Worm (Caenorhabditis elegans) whole organism, L1 larva: ENCODE data around the gene bas-1.
A peak's percentile ranks its signal among the peaks of the same experiment; 100 is the strongest.

ENCODE experiments used
- C34B4.2 ChIP-seq: sonication (generic microtip); optimal IDR thresholded peaks from 2 replicates; lab custom pipeline; 2017; ENCODE audit warnings: mild to moderate bottlenecking, missing genetic modification characterization, missing compliant biosample characterization
- F16B12.6 ChIP-seq: fragments of 150-350 bp; optimal IDR thresholded peaks from 2 replicates; lab custom pipeline; 2014; ENCODE audit warnings: missing biosample characterization, missing genetic modification characterization
- aly-2 ChIP-seq: fragments of 150-350 bp; optimal IDR thresholded peaks from 2 replicates; lab custom pipeline; 2014; ENCODE audit warnings: missing biosample characterization, missing genetic modification characterization
- ama-1 ChIP-seq: fragments of 150-350 bp; optimal IDR thresholded peaks from 2 replicates; lab custom pipeline; 2014
- ceh-63 ChIP-seq: fragments of 200-800 bp; sonication (Bioruptor generic); optimal IDR thresholded peaks from 2 replicates; lab custom pipeline; 2018; ENCODE audit warnings: mild to moderate bottlenecking, missing genetic modification characterization, missing compliant biosample characterization
- ceh-82 ChIP-seq, 3 experiments: fragments of 150-350 bp in 1 of 3; sonication (generic microtip) in 2 of 3; optimal IDR thresholded peaks; 2 replicates each; lab custom pipeline; 2014 to 2017; ENCODE audit warnings: missing biosample characterization in 3 of 3, missing genetic modification characterization in 3 of 3
- ces-1 ChIP-seq: fragments of 150-350 bp; optimal IDR thresholded peaks from 2 replicates; lab custom pipeline; 2014; ENCODE audit warnings: missing biosample characterization, missing genetic modification reagents, missing genetic modification characterization
- dpl-1 ChIP-seq, 3 experiments: fragments of 150-350 bp in 2 of 3; sonication (generic microtip) in 1 of 3; optimal IDR thresholded peaks; 2 replicates each; lab custom pipeline; 2014 to 2017; ENCODE audit warnings: missing biosample characterization in 3 of 3, missing genetic modification characterization in 3 of 3, missing genetic modification reagents in 3 of 3
- efl-1 ChIP-seq, 4 experiments: fragments of 150-350 bp; optimal IDR thresholded peaks in 3 of 4; peaks in 1 of 4; 1 replicate in 1 of 4; 2 replicates in 3 of 4; lab custom pipeline; 2014; ENCODE audit warnings: missing biosample characterization in 2 of 4, missing genetic modification characterization in 2 of 4, missing genetic modification reagents in 2 of 4
- efl-3 ChIP-seq: fragments of 200-800 bp; sonication (Bioruptor generic); optimal IDR thresholded peaks from 2 replicates; lab custom pipeline; 2018; ENCODE audit warnings: mild to moderate bottlenecking, missing genetic modification characterization, missing compliant biosample characterization
- egl-13 ChIP-seq: sonication (generic microtip); optimal IDR thresholded peaks from 2 replicates; lab custom pipeline; 2016; ENCODE audit warnings: missing genotype, missing genetic modification reagents, missing genetic modification characterization, missing compliant biosample characterization
- egl-27 ChIP-seq, 2 experiments: fragments of 150-350 bp in 1 of 2; sonication (generic microtip); optimal IDR thresholded peaks; 3 replicates each; lab custom pipeline; 2017 to 2018; ENCODE audit warnings: missing biosample characterization in 2 of 2, missing genetic modification characterization in 2 of 2, missing genetic modification reagents in 2 of 2
- elt-2 ChIP-seq: sonication (generic microtip); optimal IDR thresholded peaks from 2 replicates; lab custom pipeline; 2016; ENCODE audit warnings: missing genetic modification characterization, mild to moderate bottlenecking, inconsistent platforms, missing compliant biosample characterization, missing genetic modification reagents
- ets-5 ChIP-seq: fragments of 200-800 bp; sonication (Bioruptor generic); IDR thresholded peaks from 2 replicates; pipeline ENCODE4 v1.3.6; 2022; ENCODE audit warnings: missing genetic modification characterization, missing compliant biosample characterization
- fkh-10 ChIP-seq: sonication (generic microtip); optimal IDR thresholded peaks from 2 replicates; lab custom pipeline; 2017; ENCODE audit warnings: missing biosample characterization, missing genetic modification reagents, missing genetic modification characterization
- fkh-4 ChIP-seq: sonication (generic microtip); optimal IDR thresholded peaks from 2 replicates; lab custom pipeline; 2016; ENCODE audit warnings: missing compliant biosample characterization, missing genetic modification characterization, borderline replicate concordance
- fos-1 ChIP-seq: fragments of 150-350 bp; optimal IDR thresholded peaks from 2 replicates; lab custom pipeline; 2014; ENCODE audit warnings: missing biosample characterization, missing genetic modification characterization
- hlh-17 ChIP-seq: fragments of 200-800 bp; sonication (Bioruptor generic); optimal IDR thresholded peaks from 2 replicates; lab custom pipeline; 2018; ENCODE audit warnings: missing genetic modification characterization, mild to moderate bottlenecking, missing compliant biosample characterization, moderate library complexity, borderline replicate concordance
- hlh-4 ChIP-seq: sonication (generic microtip); optimal IDR thresholded peaks from 2 replicates; lab custom pipeline; 2016; ENCODE audit warnings: mild to moderate bottlenecking, missing genetic modification characterization, missing compliant biosample characterization
- lin-13 ChIP-seq: fragments of 150-350 bp; optimal IDR thresholded peaks from 2 replicates; lab custom pipeline; 2014; ENCODE audit warnings: missing biosample characterization, missing genetic modification reagents, missing genetic modification characterization
- lin-39 ChIP-seq: fragments of 150-350 bp; optimal IDR thresholded peaks from 2 replicates; lab custom pipeline; 2014; ENCODE audit warnings: missing biosample characterization, missing genetic modification reagents, missing genetic modification characterization
- mdl-1 ChIP-seq, 2 experiments: fragments of 150-350 bp; optimal IDR thresholded peaks; 2 replicates each; lab custom pipeline; 2014 to 2017; ENCODE audit warnings: missing biosample characterization in 2 of 2, missing genetic modification characterization in 2 of 2, inconsistent platforms in 1 of 2
- mef-2 ChIP-seq: fragments of 150-350 bp; optimal IDR thresholded peaks from 2 replicates; lab custom pipeline; 2014; ENCODE audit warnings: missing biosample characterization, missing genetic modification characterization
- mep-1 ChIP-seq: fragments of 150-350 bp; optimal IDR thresholded peaks from 2 replicates; lab custom pipeline; 2014; ENCODE audit warnings: missing biosample characterization, missing genetic modification characterization
- nhr-11 ChIP-seq: fragments of 150-350 bp; optimal IDR thresholded peaks from 2 replicates; lab custom pipeline; 2014; ENCODE audit warnings: missing biosample characterization, missing genetic modification characterization
- nhr-12 ChIP-seq: sonication (generic microtip); optimal IDR thresholded peaks from 2 replicates; lab custom pipeline; 2017; ENCODE audit warnings: missing biosample characterization, missing genetic modification characterization
- nhr-19 ChIP-seq: fragments of 200-800 bp; sonication (Bioruptor generic); conservative IDR thresholded peaks from 2 replicates; pipeline ENCODE4 v1.3.6; 2022; ENCODE audit warnings: missing genetic modification characterization, missing compliant biosample characterization
- nhr-20 ChIP-seq: sonication (generic microtip); optimal IDR thresholded peaks from 2 replicates; lab custom pipeline; 2016; ENCODE audit warnings: mild to moderate bottlenecking, missing genetic modification characterization, missing compliant biosample characterization
- nhr-237 ChIP-seq: fragments of 150-350 bp; optimal IDR thresholded peaks from 2 replicates; lab custom pipeline; 2014; ENCODE audit warnings: missing biosample characterization, missing genetic modification characterization
- nhr-28 ChIP-seq: fragments of 150-350 bp; optimal IDR thresholded peaks from 2 replicates; lab custom pipeline; 2014; ENCODE audit warnings: missing biosample characterization, missing genetic modification characterization
- nhr-47 ChIP-seq: sonication (generic microtip); optimal IDR thresholded peaks from 2 replicates; lab custom pipeline; 2016; ENCODE audit warnings: mild to moderate bottlenecking, missing genetic modification characterization, moderate library complexity, missing compliant biosample characterization
- nhr-71 ChIP-seq: sonication (generic microtip); optimal IDR thresholded peaks from 2 replicates; lab custom pipeline; 2016; ENCODE audit warnings: mild to moderate bottlenecking, missing genetic modification characterization, moderate library complexity, missing compliant biosample characterization
- nhr-77 ChIP-seq: fragments of 150-350 bp; optimal IDR thresholded peaks from 2 replicates; lab custom pipeline; 2014; ENCODE audit warnings: missing biosample characterization, missing genetic modification characterization
- nhr-84 ChIP-seq: sonication (generic microtip); optimal IDR thresholded peaks from 2 replicates; lab custom pipeline; 2017; ENCODE audit warnings: missing biosample characterization, missing genetic modification characterization
- pax-3 ChIP-seq: fragments of 200-800 bp; sonication (Bioruptor generic); optimal IDR thresholded peaks from 2 replicates; lab custom pipeline; 2018; ENCODE audit warnings: mild to moderate bottlenecking, missing genetic modification characterization, moderate library complexity, missing compliant biosample characterization
- pqm-1 ChIP-seq: sonication (generic microtip); optimal IDR thresholded peaks from 3 replicates; lab custom pipeline; 2017; ENCODE audit warnings: missing biosample characterization, missing genetic modification characterization
- snpc-4 ChIP-seq: fragments of 150-350 bp; optimal IDR thresholded peaks from 2 replicates; lab custom pipeline; 2014; ENCODE audit warnings: missing biosample characterization, missing genetic modification characterization
- snu-23 ChIP-seq: sonication (generic microtip); optimal IDR thresholded peaks from 2 replicates; lab custom pipeline; 2016; ENCODE audit warnings: missing genetic modification characterization, missing compliant biosample characterization
- sptf-1 ChIP-seq: fragments of 150-350 bp; optimal IDR thresholded peaks from 2 replicates; lab custom pipeline; 2014; ENCODE audit warnings: missing biosample characterization, missing genetic modification characterization
- sup-37 ChIP-seq: fragments of 200-800 bp; sonication (Bioruptor generic); optimal IDR thresholded peaks from 2 replicates; lab custom pipeline; 2018; ENCODE audit warnings: mild to moderate bottlenecking, missing genetic modification characterization, missing compliant biosample characterization
- swsn-7 ChIP-seq: sonication (generic microtip); optimal IDR thresholded peaks from 2 replicates; lab custom pipeline; 2016; ENCODE audit warnings: missing genetic modification characterization, missing compliant biosample characterization
- tbx-2 ChIP-seq: sonication (generic microtip); optimal IDR thresholded peaks from 2 replicates; lab custom pipeline; 2016; ENCODE audit warnings: missing genetic modification characterization, missing compliant biosample characterization
- unc-130 ChIP-seq: fragments of 150-350 bp; optimal IDR thresholded peaks from 2 replicates; lab custom pipeline; 2017; ENCODE audit warnings: missing biosample characterization, missing genetic modification characterization, inconsistent platforms
- unc-30 ChIP-seq: sonication (generic microtip); optimal IDR thresholded peaks from 2 replicates; lab custom pipeline; 2017; ENCODE audit warnings: missing biosample characterization, missing genetic modification characterization
- unc-98 ChIP-seq: fragments of 200-800 bp; sonication (Bioruptor generic); IDR thresholded peaks from 2 replicates; pipeline ENCODE4 v1.3.6; 2022; ENCODE audit warnings: missing genetic modification characterization, missing compliant biosample characterization
- vab-15 ChIP-seq: sonication (generic microtip); optimal IDR thresholded peaks from 2 replicates; lab custom pipeline; 2017; ENCODE audit warnings: missing genotype, mild to moderate bottlenecking, missing genetic modification characterization, missing compliant biosample characterization
- zip-4 ChIP-seq: fragments of 200-800 bp; sonication (Bioruptor generic); optimal IDR thresholded peaks from 2 replicates; lab custom pipeline; 2018; ENCODE audit warnings: mild to moderate bottlenecking, missing genetic modification characterization, moderate library complexity, missing compliant biosample characterization
- ztf-11 ChIP-seq, 2 experiments: sonication (generic microtip); optimal IDR thresholded peaks; 2 replicates each; lab custom pipeline; 2016 to 2017; ENCODE audit warnings: missing genetic modification characterization in 2 of 2, missing biosample characterization in 1 of 2, missing compliant biosample characterization in 1 of 2
- ztf-4 ChIP-seq: fragments of 150-350 bp; optimal IDR thresholded peaks from 2 replicates; lab custom pipeline; 2014; ENCODE audit warnings: missing biosample characterization, missing genetic modification characterization

bas-1 gene

ce11 chrIII:5591668-5592149 is 20.4 kb upstream of the bas-1 start, which contains the start of the genes ddx-15 and ucr-1 (continued):
- TF ChIP-seq sptf-1 (tag; lab: Kevin White, UChicago), result no peak
- TF ChIP-seq lin-13 (GFP tag; lab: Kevin White, UChicago), result peak; percentile 25
- TF ChIP-seq nhr-84 (tag; lab: Kevin White, UChicago), result no peak
- no peak for TF ChIP-seq efl-3
- no peak for TF ChIP-seq ets-5
- peak; percentile 65 for TF ChIP-seq nhr-19 (GFP tag; lab: Robert Waterston, UW)
- TF ChIP-seq efl-1 (optimal IDR thresholded peaks at IDR 0.05; lab: Kevin White, UChicago), result peak; percentile 81 to 83
- TF ChIP-seq efl-1 (GFP tag; optimal IDR thresholded peaks at IDR 0.05 in 1 of 2; lab: Kevin White, UChicago), result peak; percentile 76 to 97
- peak; percentile 2 for TF ChIP-seq elt-2
- TF ChIP-seq fos-1 (tag; lab: Kevin White, UChicago), result peak; percentile 43
- TF ChIP-seq egl-27 (tag; optimal IDR thresholded peaks at IDR 0.05; lab: Kevin White, UChicago), result no peak
- TF ChIP-seq unc-130 (tag; lab: Kevin White, UChicago), result peak; percentile 78
- TF ChIP-seq nhr-20 (tag; lab: Kevin White, UChicago), result peak; percentile 66
- peak; percentile 55 for TF ChIP-seq tbx-2 (tag; lab: Kevin White, UChicago)
- TF ChIP-seq pax-3, result peak; percentile 15
- TF ChIP-seq snpc-4 (tag; lab: Kevin White, UChicago), result peak; percentile 32
- peak in 1 of 2 experiments; percentile 46 for TF ChIP-seq mdl-1 (tag; optimal IDR thresholded peaks at IDR 0.05; lab: Kevin White, UChicago)
- TF ChIP-seq nhr-12 (tag; lab: Kevin White, UChicago), result no peak
- no peak for TF ChIP-seq fkh-10 (GFP tag; lab: Kevin White, UChicago)
- TF ChIP-seq unc-98 (GFP tag; lab: Robert Waterston, UW), result no peak
- no peak for TF ChIP-seq hlh-17 (GFP tag; lab: Kevin White, UChicago)
- peak; percentile 8 for TF ChIP-seq egl-13 (tag; lab: Kevin White, UChicago)
- no peak for TF ChIP-seq zip-4 (GFP tag; lab: Kevin White, UChicago)
- no peak for TF ChIP-seq ztf-11 (tag; optimal IDR thresholded peaks at IDR 0.05; lab: Kevin White, UChicago)
- no peak for TF ChIP-seq ama-1 (lab: Kevin White, UChicago)
- TF ChIP-seq unc-30 (tag; lab: Kevin White, UChicago), result no peak
- no peak for TF ChIP-seq lin-39 (tag; lab: Kevin White, UChicago)
- TF ChIP-seq nhr-47 (tag; lab: Kevin White, UChicago), result peak; percentile 78
- TF ChIP-seq nhr-71, result peak; percentile 83
- no peak for TF ChIP-seq pqm-1 (tag; lab: Kevin White, UChicago)
- TF ChIP-seq fkh-4 (tag; lab: Kevin White, UChicago), result no peak
- no peak for TF ChIP-seq ceh-63 (GFP tag; lab: Kevin White, UChicago)
- TF ChIP-seq snu-23 (GFP tag; lab: Kevin White, UChicago), result peak; percentile 78
- peak; percentile 14 for TF ChIP-seq F16B12.6 (tag; lab: Kevin White, UChicago)
- TF ChIP-seq swsn-7 (tag; lab: Kevin White, UChicago), result peak; percentile 66
- TF ChIP-seq sup-37 (GFP tag; lab: Kevin White, UChicago), result no peak
- TF ChIP-seq vab-15 (tag; lab: Kevin White, UChicago), result peak; percentile 17
- no peak for TF ChIP-seq aly-2
- no peak for TF ChIP-seq hlh-4 (tag; lab: Kevin White, UChicago)
- TF ChIP-seq ces-1 (GFP tag; lab: Kevin White, UChicago), result no peak
- no peak for TF ChIP-seq mef-2 (tag; lab: Kevin White, UChicago)
- TF ChIP-seq ceh-82 (tag; optimal IDR thresholded peaks at IDR 0.05; lab: Kevin White, UChicago), result peak; percentile 1 to 79 (median 37)
- TF ChIP-seq nhr-237 (tag; lab: Kevin White, UChicago), result no peak
- no peak for TF ChIP-seq ztf-4
- TF ChIP-seq dpl-1 (GFP tag; optimal IDR thresholded peaks at IDR 0.05; lab: Kevin White, UChicago), result peak; percentile 69 to 78 (median 72)
- no peak for TF ChIP-seq mep-1 (tag; lab: Kevin White, UChicago)
- no peak for TF ChIP-seq C34B4.2 (tag; lab: Kevin White, UChicago)
- TF ChIP-seq nhr-11, result no peak
- peak; percentile 51 for TF ChIP-seq nhr-77 (tag; lab: Kevin White, UChicago)
- TF ChIP-seq nhr-28 (tag; lab: Kevin White, UChicago), result no peak
